Fruit fly (Drosophila melanogaster) whole organism, embryonic: ENCODE measurements around the gene dtn.

ENCODE experiments used
- Ada2b ChIP-seq: fragments of 200-800 bp; sonication (Bioruptor generic); IDR thresholded peaks from 2 replicates; pipeline ENCODE4 v1.3.6; 2022; ENCODE audit warnings: missing biosample characterization, missing genetic modification characterization
- CG10959 ChIP-seq: fragments of 200-800 bp; sonication (Bioruptor generic); IDR thresholded peaks from 2 replicates; pipeline ENCODE4 v1.3.6; 2022; ENCODE audit warnings: missing biosample characterization, missing genetic modification characterization
- CG11247 ChIP-seq: fragments of 200-800 bp; sonication (Bioruptor generic); IDR thresholded peaks from 2 replicates; pipeline ENCODE4 v1.3.6; 2022; ENCODE audit warnings: missing biosample characterization, missing genetic modification characterization
- CG11695 ChIP-seq: fragments of 200-800 bp; sonication (Bioruptor generic); IDR thresholded peaks from 3 replicates; pipeline ENCODE4 v1.3.6; 2022; ENCODE audit warnings: missing biosample characterization, missing genetic modification characterization
- CG1233 ChIP-seq: fragments of 200-800 bp; sonication (Bioruptor generic); optimal IDR thresholded peaks from 4 replicates; lab custom pipeline; 2018; ENCODE audit warnings: missing biosample characterization, mild to moderate bottlenecking, missing genetic modification characterization
- CG13287 ChIP-seq: fragments of 200-800 bp; sonication (Bioruptor generic); IDR thresholded peaks from 2 replicates; pipeline ENCODE4 v1.3.6; 2022; ENCODE audit warnings: missing biosample characterization, missing genetic modification characterization; ENCODE audit not compliant: partially characterized antibody
- CG13775 ChIP-seq: fragments of 200-800 bp; sonication (Bioruptor generic); optimal IDR thresholded peaks from 3 replicates; lab custom pipeline; 2017; ENCODE audit warnings: missing biosample characterization, mild to moderate bottlenecking, missing genetic modification characterization
- CG15011 ChIP-seq: fragments of 200-800 bp; sonication (Bioruptor generic); optimal IDR thresholded peaks from 3 replicates; lab custom pipeline; 2018; ENCODE audit warnings: missing biosample characterization, mild to moderate bottlenecking, missing genetic modification characterization
- CG15696 ChIP-seq: fragments of 200-800 bp; sonication (Bioruptor generic); optimal IDR thresholded peaks from 2 replicates; lab custom pipeline; 2019; ENCODE audit warnings: missing biosample characterization, mild to moderate bottlenecking, missing genetic modification characterization, moderate library complexity
- CG16815 ChIP-seq: fragments of 200-800 bp; sonication (Bioruptor generic); optimal IDR thresholded peaks from 3 replicates; lab custom pipeline; 2017; ENCODE audit warnings: missing biosample characterization, mild to moderate bottlenecking, missing genetic modification characterization
- CG17361 ChIP-seq: fragments of 200-800 bp; sonication (Bioruptor generic); IDR thresholded peaks from 3 replicates; pipeline ENCODE4 v1.3.6; 2022; ENCODE audit warnings: missing biosample characterization, missing genetic modification characterization
- CG18262 ChIP-seq: fragments of 200-800 bp; optimal IDR thresholded peaks from 3 replicates; lab custom pipeline; 2019; ENCODE audit warnings: missing biosample characterization, mild to moderate bottlenecking, missing genetic modification characterization, moderate library complexity
- CG2678 ChIP-seq: fragments of 200-800 bp; sonication (Bioruptor generic); optimal IDR thresholded peaks from 3 replicates; lab custom pipeline; 2019; ENCODE audit warnings: missing biosample characterization, mild to moderate bottlenecking, missing genetic modification characterization, moderate library complexity
- CG2712 ChIP-seq: fragments of 200-800 bp; optimal IDR thresholded peaks from 3 replicates; lab custom pipeline; 2019; ENCODE audit warnings: missing biosample characterization, mild to moderate bottlenecking, missing genetic modification characterization, moderate library complexity
- CG31365 ChIP-seq: fragments of 200-800 bp; sonication (Bioruptor generic); optimal IDR thresholded peaks from 2 replicates; lab custom pipeline; 2018; ENCODE audit warnings: missing biosample characterization, mild to moderate bottlenecking, missing genetic modification characterization
- CG3163 ChIP-seq: fragments of 200-800 bp; sonication (Bioruptor generic); optimal IDR thresholded peaks from 3 replicates; lab custom pipeline; 2016; ENCODE audit warnings: missing biosample characterization, missing genetic modification characterization
- CG33557 ChIP-seq: fragments of 200-800 bp; sonication (Bioruptor generic); optimal IDR thresholded peaks from 2 replicates; lab custom pipeline; 2019; ENCODE audit warnings: missing biosample characterization, mild to moderate bottlenecking, missing genetic modification characterization, moderate library complexity
- CG3995 ChIP-seq: fragments of 200-800 bp; sonication (Bioruptor generic); optimal IDR thresholded peaks from 3 replicates; lab custom pipeline; 2016; ENCODE audit warnings: missing biosample characterization, missing genetic modification characterization
- CG4424 ChIP-seq: fragments of 200-800 bp; sonication (Bioruptor generic); optimal IDR thresholded peaks from 3 replicates; lab custom pipeline; 2016; ENCODE audit warnings: missing biosample characterization, missing genetic modification characterization
- CG4820 ChIP-seq: fragments of 200-800 bp; sonication (Bioruptor generic); optimal IDR thresholded peaks from 3 replicates; lab custom pipeline; 2016; ENCODE audit warnings: missing biosample characterization, missing genetic modification characterization
- CG7271 ChIP-seq: fragments of 200-800 bp; sonication (Bioruptor generic); optimal IDR thresholded peaks from 2 replicates; lab custom pipeline; 2018; ENCODE audit warnings: missing biosample characterization, mild to moderate bottlenecking, missing genetic modification characterization, moderate library complexity
- CG7928 ChIP-seq: fragments of 200-800 bp; sonication (Bioruptor generic); optimal IDR thresholded peaks from 2 replicates; lab custom pipeline; 2017; ENCODE audit warnings: missing biosample characterization, mild to moderate bottlenecking, missing genetic modification characterization
- CG8478 ChIP-seq: fragments of >200 bp; optimal IDR thresholded peaks from 2 replicates; lab custom pipeline; 2018
- CG9437 ChIP-seq: fragments of 200-800 bp; sonication (Bioruptor generic); optimal IDR thresholded peaks from 2 replicates; lab custom pipeline; 2018; ENCODE audit warnings: missing biosample characterization, mild to moderate bottlenecking, missing genetic modification characterization
- D19A ChIP-seq: fragments of 200-800 bp; optimal IDR thresholded peaks from 3 replicates; lab custom pipeline; 2019; ENCODE audit warnings: missing biosample characterization, mild to moderate bottlenecking, missing genetic modification characterization, moderate library complexity
- Dll ChIP-seq: fragments of 200-800 bp; sonication (Bioruptor generic); IDR thresholded peaks from 4 replicates; pipeline ENCODE4 v1.3.6; 2022; ENCODE audit warnings: missing biosample characterization, missing genetic modification characterization; ENCODE audit not compliant: partially characterized antibody
- Fer2 ChIP-seq: fragments of 200-800 bp; sonication (Bioruptor generic); optimal IDR thresholded peaks from 2 replicates; lab custom pipeline; 2018; ENCODE audit warnings: missing biosample characterization, mild to moderate bottlenecking, missing genetic modification characterization, moderate library complexity
- Gug ChIP-seq: fragments of 200-800 bp; sonication (Bioruptor generic); IDR thresholded peaks from 4 replicates; pipeline ENCODE4 v1.3.6; 2022; ENCODE audit warnings: missing biosample characterization, missing genetic modification characterization
- Hand ChIP-seq: fragments of 200-800 bp; sonication (Bioruptor generic); optimal IDR thresholded peaks from 2 replicates; lab custom pipeline; 2017; ENCODE audit warnings: mild to moderate bottlenecking, missing biosample characterization, missing genetic modification reagents, missing genetic modification characterization
- Hmx ChIP-seq: fragments of 200-800 bp; sonication (Bioruptor generic); optimal IDR thresholded peaks from 2 replicates; lab custom pipeline; 2016; ENCODE audit warnings: missing biosample characterization, missing genetic modification characterization
- Hr39 ChIP-seq: fragments of >200 bp; optimal IDR thresholded peaks from 2 replicates; lab custom pipeline; 2017
- Hr78 ChIP-seq, 2 experiments: fragments of 200-800 bp in 1 of 2; fragments of >200 bp in 1 of 2; sonication (Bioruptor generic) in 1 of 2; optimal IDR thresholded peaks; 2 replicates each; lab custom pipeline; 2017 to 2019; ENCODE audit warnings: missing biosample characterization in 2 of 2, missing genetic modification characterization in 2 of 2, mild to moderate bottlenecking in 1 of 2, moderate library complexity in 1 of 2
- Lpt ChIP-seq: fragments of >200 bp; optimal IDR thresholded peaks from 2 replicates; lab custom pipeline; 2018; ENCODE audit warnings: missing biosample characterization, missing genetic modification characterization
- Med ChIP-seq: fragments of 200-800 bp; sonication (Bioruptor generic); peaks from one replicate; lab custom pipeline; 2016; ENCODE audit warnings: missing biosample characterization, missing genetic modification characterization, mild to moderate bottlenecking, inconsistent platforms, moderate library complexity
- Myb ChIP-seq: fragments of 200-800 bp; sonication (Bioruptor generic); optimal IDR thresholded peaks from 2 replicates; lab custom pipeline; 2016; ENCODE audit warnings: missing biosample characterization, missing genetic modification characterization
- NfI ChIP-seq: fragments of 200-800 bp; sonication (Bioruptor generic); optimal IDR thresholded peaks from 3 replicates; lab custom pipeline; 2018; ENCODE audit warnings: missing biosample characterization, mild to moderate bottlenecking, missing genetic modification characterization, moderate library complexity
- Oaz ChIP-seq: fragments of 200-800 bp; sonication (Bioruptor generic); IDR thresholded peaks from 2 replicates; pipeline ENCODE4 v1.3.6; 2022; ENCODE audit warnings: missing biosample characterization, missing genetic modification characterization
- Opbp ChIP-seq: fragments of 200-800 bp; sonication (Bioruptor generic); IDR thresholded peaks from 3 replicates; pipeline ENCODE4 v1.3.6; 2022; ENCODE audit warnings: missing biosample characterization, missing genetic modification characterization; ENCODE audit not compliant: partially characterized antibody
- TFAM ChIP-seq: fragments of 200-800 bp; sonication (Bioruptor generic); optimal IDR thresholded peaks from 2 replicates; lab custom pipeline; 2017; ENCODE audit warnings: missing biosample characterization, missing genetic modification characterization, inconsistent platforms
- ara ChIP-seq: fragments of 200-800 bp; sonication (Bioruptor generic); IDR thresholded peaks from 2 replicates; pipeline ENCODE4 v1.3.6; 2022; ENCODE audit warnings: missing biosample characterization, missing genetic modification characterization
- da ChIP-seq: fragments of 200-800 bp; sonication (Bioruptor generic); optimal IDR thresholded peaks from 2 replicates; lab custom pipeline; 2016; ENCODE audit warnings: missing biosample characterization, missing genetic modification characterization
- fru ChIP-seq: fragments of >200 bp; optimal IDR thresholded peaks from 2 replicates; lab custom pipeline; 2017
- gro ChIP-seq: fragments of 200-800 bp; sonication (Bioruptor generic); optimal IDR thresholded peaks from 2 replicates; lab custom pipeline; 2016; ENCODE audit warnings: missing biosample characterization, missing genetic modification characterization
- hth ChIP-seq: fragments of >200 bp; optimal IDR thresholded peaks from 2 replicates; lab custom pipeline; 2017; ENCODE audit warnings: inconsistent platforms
- jing ChIP-seq: fragments of 200-800 bp; sonication (Bioruptor generic); optimal IDR thresholded peaks from 2 replicates; lab custom pipeline; 2018; ENCODE audit warnings: missing biosample characterization, mild to moderate bottlenecking, missing genetic modification characterization
- nau ChIP-seq: fragments of 200-800 bp; sonication (Bioruptor generic); optimal IDR thresholded peaks from 3 replicates; lab custom pipeline; 2017; ENCODE audit warnings: missing biosample characterization, mild to moderate bottlenecking, missing genetic modification characterization, missing genetic modification reagents
- nerfin-2 ChIP-seq: fragments of 200-800 bp; sonication (Bioruptor generic); IDR thresholded peaks from 2 replicates; pipeline ENCODE4 v1.3.6; 2022; ENCODE audit warnings: missing biosample characterization, missing genetic modification characterization; ENCODE audit not compliant: partially characterized antibody
- org-1 ChIP-seq: fragments of 200-800 bp; sonication (Bioruptor generic); optimal IDR thresholded peaks from 2 replicates; lab custom pipeline; 2017; ENCODE audit warnings: missing biosample characterization, missing genetic modification characterization
- pb ChIP-seq: fragments of 200-800 bp; sonication (Bioruptor generic); optimal IDR thresholded peaks from 3 replicates; lab custom pipeline; 2016; ENCODE audit warnings: missing biosample characterization, missing genetic modification characterization
- pho ChIP-seq: fragments of 200-800 bp; sonication (Bioruptor generic); optimal IDR thresholded peaks from 2 replicates; lab custom pipeline; 2016; ENCODE audit warnings: missing biosample characterization, missing genetic modification characterization
- sens-2 ChIP-seq: fragments of 200-800 bp; sonication (Bioruptor generic); IDR thresholded peaks from 2 replicates; pipeline ENCODE4 v1.3.6; 2022; ENCODE audit warnings: missing biosample characterization, missing genetic modification characterization
- zf30C ChIP-seq: fragments of 200-800 bp; sonication (Bioruptor generic); optimal IDR thresholded peaks from 3 replicates; lab custom pipeline; 2018; ENCODE audit warnings: missing biosample characterization, mild to moderate bottlenecking, missing genetic modification characterization
- zfh2 ChIP-seq: fragments of 200-800 bp; sonication (Bioruptor generic); optimal IDR thresholded peaks from 2 replicates; lab custom pipeline; 2016; ENCODE audit warnings: missing biosample characterization, missing genetic modification characterization

The dtn gene

dm6 chrX:6255414-6255915 is 30.0 kb downstream of the dtn start, which contains the start of the genes Rbcn-3A and Spx (continued):
- TF ChIP-seq NfI (peak; percentile 48), CG8478 (lab: Kevin White, UChicago) (no peak), CG11695 (GFP tag; lab: Robert Waterston, UW) (no peak), org-1 (GFP tag; lab: Kevin White, UChicago) (no peak), CG3995 (peak; percentile 4), Hr39 (lab: Kevin White, UChicago) (no peak), CG10959 (GFP tag; lab: Robert Waterston, UW) (no peak), CG16815 (GFP tag; lab: Kevin White, UChicago) (no peak), CG17361 (peak; percentile 62; the same call in 2 of the 3 replicates), Lpt (GFP tag; lab: Kevin White, UChicago) (no peak), sens-2 (GFP tag; lab: Robert Waterston, UW) (no peak), CG15696 (tag; lab: Kevin White, UChicago) (no peak), CG13775 (peak; percentile 32), Hr78 (GFP tag; optimal IDR thresholded peaks at IDR 0.05; lab: Kevin White, UChicago) (no peak), Hmx (GFP tag; lab: Kevin White, UChicago) (no peak), CG9437 (GFP tag; lab: Kevin White, UChicago) (no peak), Oaz (GFP tag; lab: Robert Waterston, UW) (no peak), CG3163 (GFP tag; lab: Kevin White, UChicago) (no peak), fru (no peak), CG7928 (GFP tag; lab: Kevin White, UChicago) (no peak), jing (GFP tag; lab: Kevin White, UChicago) (no peak), TFAM (GFP tag; lab: Kevin White, UChicago) (no peak), Opbp (GFP tag; lab: Robert Waterston, UW) (peak; percentile 77), CG11247 (GFP tag; lab: Robert Waterston, UW) (no peak), CG2712 (peak; percentile 49), CG1233 (GFP tag; lab: Kevin White, UChicago) (no peak), ara (no peak), D19A (tag; lab: Kevin White, UChicago) (peak; percentile 21), nau (no peak), CG15011 (GFP tag; lab: Kevin White, UChicago) (no peak), pho (GFP tag; lab: Kevin White, UChicago) (no peak), pb (no peak), CG31365 (tag; lab: Kevin White, UChicago) (no peak), nerfin-2 (GFP tag; lab: Robert Waterston, UW) (peak; percentile 89), CG2678 (peak; percentile 34), CG33557 (GFP tag; lab: Kevin White, UChicago) (peak; percentile 24), CG18262 (tag; lab: Kevin White, UChicago) (peak; percentile 38), Med (GFP tag; lab: Kevin White, UChicago) (no peak), CG4820 (GFP tag; lab: Kevin White, UChicago) (no peak), CG13287 (GFP tag; lab: Robert Waterston, UW) (peak; percentile 87), CG7271 (tag; lab: Kevin White, UChicago) (no peak), CG4424 (GFP tag; lab: Kevin White, UChicago) (peak; percentile 40), zf30C (GFP tag; lab: Kevin White, UChicago) (no peak), Gug (peak; percentile 39; the same call in 1 of the 4 replicates), gro (no peak), Myb (GFP tag; lab: Kevin White, UChicago) (no peak), Hand (GFP tag; lab: Kevin White, UChicago) (no peak), da (GFP tag; lab: Kevin White, UChicago) (no peak), Dll (peak; percentile 94), Fer2 (tag; lab: Kevin White, UChicago) (no peak), hth (lab: Kevin White, UChicago) (no peak), Ada2b (no peak), zfh2 (no peak)
